Fruit fly (Drosophila melanogaster) whole organism, embryonic: ENCODE results near the gene CG10970.
A peak's percentile ranks its signal among the peaks of the same experiment; 100 is the strongest.

ENCODE experiments used
- Atf-2 ChIP-seq: fragments of 200-800 bp; sonication (Bioruptor generic); optimal IDR thresholded peaks from 2 replicates; lab custom pipeline; 2016; ENCODE audit warnings: missing biosample characterization, missing genetic modification characterization
- Atf3 ChIP-seq: fragments of 200-800 bp; sonication (Bioruptor generic); optimal IDR thresholded peaks from 3 replicates; lab custom pipeline; 2016; ENCODE audit warnings: missing biosample characterization, missing genetic modification characterization
- Atf6 ChIP-seq: fragments of 200-800 bp; sonication (Bioruptor generic); IDR thresholded peaks from 2 replicates; pipeline ENCODE4 v1.3.6; 2022; ENCODE audit warnings: missing biosample characterization, missing genetic modification characterization
- B-H2 ChIP-seq: fragments of 200-800 bp; sonication (Bioruptor generic); optimal IDR thresholded peaks from 2 replicates; lab custom pipeline; 2018; ENCODE audit warnings: missing biosample characterization, mild to moderate bottlenecking, missing genetic modification characterization
- CG1024 ChIP-seq: fragments of 200-800 bp; sonication (Bioruptor generic); IDR thresholded peaks from 2 replicates; pipeline ENCODE4 v1.3.6; 2022; ENCODE audit warnings: missing biosample characterization, missing genetic modification characterization
- CG10543 ChIP-seq: fragments of 200-800 bp; sonication (Bioruptor generic); optimal IDR thresholded peaks from 3 replicates; lab custom pipeline; 2017; ENCODE audit warnings: missing biosample characterization, mild to moderate bottlenecking, missing genetic modification characterization, moderate library complexity
- CG10654 ChIP-seq: fragments of 200-800 bp; sonication (Bioruptor generic); optimal IDR thresholded peaks from 2 replicates; lab custom pipeline; 2016; ENCODE audit warnings: missing biosample characterization, missing genetic modification characterization
- CG10979 ChIP-seq: fragments of 200-800 bp; sonication (Bioruptor generic); optimal IDR thresholded peaks from 2 replicates; lab custom pipeline; 2018; ENCODE audit warnings: missing biosample characterization, mild to moderate bottlenecking, missing genetic modification characterization, moderate library complexity
- CG11456 ChIP-seq: fragments of 200-800 bp; sonication (Bioruptor generic); IDR thresholded peaks from 3 replicates; pipeline ENCODE4 v1.3.6; 2022; ENCODE audit warnings: missing biosample characterization, missing genetic modification characterization
- CG11504 ChIP-seq: fragments of 200-800 bp; sonication (Bioruptor generic); optimal IDR thresholded peaks from 3 replicates; lab custom pipeline; 2019; ENCODE audit warnings: missing biosample characterization, mild to moderate bottlenecking, missing genetic modification characterization, moderate library complexity
- CG12391 ChIP-seq: fragments of 200-800 bp; sonication (Bioruptor generic); optimal IDR thresholded peaks from 3 replicates; lab custom pipeline; 2018; ENCODE audit warnings: missing biosample characterization, mild to moderate bottlenecking, missing genetic modification characterization, moderate library complexity
- CG13624 ChIP-seq: fragments of 200-800 bp; sonication (Bioruptor generic); optimal IDR thresholded peaks from 2 replicates; lab custom pipeline; 2016; ENCODE audit warnings: missing biosample characterization, missing genetic modification characterization
- CG14965 ChIP-seq: fragments of 200-800 bp; sonication (Bioruptor generic); optimal IDR thresholded peaks from 2 replicates; lab custom pipeline; 2016; ENCODE audit warnings: missing biosample characterization, missing genetic modification characterization, borderline replicate concordance
- CG15479 ChIP-seq: fragments of 200-800 bp; sonication (Bioruptor generic); optimal IDR thresholded peaks from 3 replicates; lab custom pipeline; 2019; ENCODE audit warnings: missing biosample characterization, mild to moderate bottlenecking, missing genetic modification characterization, moderate library complexity
- CG15696 ChIP-seq: fragments of 200-800 bp; sonication (Bioruptor generic); optimal IDR thresholded peaks from 2 replicates; lab custom pipeline; 2019; ENCODE audit warnings: missing biosample characterization, mild to moderate bottlenecking, missing genetic modification characterization, moderate library complexity
- CG16815 ChIP-seq: fragments of 200-800 bp; sonication (Bioruptor generic); optimal IDR thresholded peaks from 3 replicates; lab custom pipeline; 2017; ENCODE audit warnings: missing biosample characterization, mild to moderate bottlenecking, missing genetic modification characterization
- CG17328 ChIP-seq: fragments of 200-800 bp; sonication (Bioruptor generic); IDR thresholded peaks from 2 replicates; pipeline ENCODE4 v1.3.6; 2022; ENCODE audit warnings: missing biosample characterization, missing genetic modification characterization
- CG17829 ChIP-seq: fragments of 200-800 bp; optimal IDR thresholded peaks from 2 replicates; lab custom pipeline; 2019; ENCODE audit warnings: missing biosample characterization, mild to moderate bottlenecking, missing genetic modification characterization, moderate library complexity
- CG3065 ChIP-seq: fragments of 200-800 bp; sonication (Bioruptor generic); optimal IDR thresholded peaks from 2 replicates; lab custom pipeline; 2016; ENCODE audit warnings: missing biosample characterization, missing genetic modification characterization
- CG32772 ChIP-seq: fragments of 200-800 bp; sonication (Bioruptor generic); IDR thresholded peaks from 2 replicates; pipeline ENCODE4 v1.3.6; 2022; ENCODE audit warnings: missing biosample characterization, missing genetic modification characterization
- CG3995 ChIP-seq: fragments of 200-800 bp; sonication (Bioruptor generic); optimal IDR thresholded peaks from 3 replicates; lab custom pipeline; 2016; ENCODE audit warnings: missing biosample characterization, missing genetic modification characterization
- CG5180 ChIP-seq: fragments of 200-800 bp; sonication (Bioruptor generic); optimal IDR thresholded peaks from 3 replicates; lab custom pipeline; 2017; ENCODE audit warnings: missing biosample characterization, missing genetic modification characterization, mild to moderate bottlenecking, moderate library complexity, missing genetic modification reagents
- CG9727 ChIP-seq: fragments of 200-800 bp; sonication (Bioruptor generic); optimal IDR thresholded peaks from 3 replicates; lab custom pipeline; 2017; ENCODE audit warnings: missing biosample characterization, mild to moderate bottlenecking, missing genetic modification characterization
- Dip2 ChIP-seq: fragments of 200-800 bp; sonication (Bioruptor generic); IDR thresholded peaks from 2 replicates; pipeline ENCODE4 v1.3.6; 2022; ENCODE audit warnings: missing biosample characterization, missing genetic modification characterization
- Doc2 ChIP-seq: fragments of 200-800 bp; sonication (Bioruptor generic); IDR thresholded peaks from 2 replicates; pipeline ENCODE4 v1.3.6; 2022; ENCODE audit warnings: missing biosample characterization, missing genetic modification characterization
- E2f1 ChIP-seq: fragments of 200-800 bp; sonication (Bioruptor generic); IDR thresholded peaks from 2 replicates; pipeline ENCODE4 v1.3.6; 2022; ENCODE audit warnings: missing biosample characterization, missing genetic modification characterization
- Gsc ChIP-seq: fragments of 200-800 bp; sonication (Bioruptor generic); IDR thresholded peaks from 2 replicates; pipeline ENCODE4 v1.3.6; 2022; ENCODE audit warnings: missing biosample characterization, missing genetic modification characterization
- Hmx ChIP-seq: fragments of 200-800 bp; sonication (Bioruptor generic); optimal IDR thresholded peaks from 2 replicates; lab custom pipeline; 2016; ENCODE audit warnings: missing biosample characterization, missing genetic modification characterization
- MBD-R2 ChIP-seq: fragments of 200-800 bp; sonication (Bioruptor generic); IDR thresholded peaks from 2 replicates; pipeline ENCODE4 v1.3.6; 2022; ENCODE audit warnings: missing biosample characterization, missing genetic modification characterization
- NC2α ChIP-seq: fragments of 200-800 bp; sonication (Bioruptor generic); optimal IDR thresholded peaks from 2 replicates; lab custom pipeline; 2016; ENCODE audit warnings: missing biosample characterization, missing genetic modification characterization
- Side ChIP-seq: fragments of 200-800 bp; sonication (Bioruptor generic); optimal IDR thresholded peaks from 2 replicates; lab custom pipeline; 2016; ENCODE audit warnings: missing biosample characterization, missing genetic modification characterization
- al ChIP-seq: fragments of 200-800 bp; sonication (Bioruptor generic); IDR thresholded peaks from 2 replicates; pipeline ENCODE4 v1.3.6; 2022; ENCODE audit warnings: missing biosample characterization, missing genetic modification characterization
- amos ChIP-seq: fragments of 200-800 bp; sonication (Bioruptor generic); IDR thresholded peaks from 2 replicates; pipeline ENCODE4 v1.3.6; 2022; ENCODE audit warnings: missing biosample characterization, missing genetic modification characterization; ENCODE audit not compliant: partially characterized antibody
- ara ChIP-seq: fragments of 200-800 bp; sonication (Bioruptor generic); IDR thresholded peaks from 2 replicates; pipeline ENCODE4 v1.3.6; 2022; ENCODE audit warnings: missing biosample characterization, missing genetic modification characterization
- br ChIP-seq: fragments of >200 bp; optimal IDR thresholded peaks from 2 replicates; lab custom pipeline; 2017
- chm ChIP-seq: fragments of 200-800 bp; sonication (Bioruptor generic); IDR thresholded peaks from 2 replicates; pipeline ENCODE4 v1.3.6; 2022; ENCODE audit warnings: missing biosample characterization, missing genetic modification characterization
- ci ChIP-seq: fragments of 200-800 bp; sonication (Bioruptor generic); IDR thresholded peaks from 3 replicates; pipeline ENCODE4 v1.3.6; 2022; ENCODE audit warnings: missing biosample characterization, missing genetic modification characterization
- crol ChIP-seq: fragments of 200-800 bp; sonication (Bioruptor generic); IDR thresholded peaks from 2 replicates; pipeline ENCODE4 v1.3.6; 2022; ENCODE audit warnings: missing biosample characterization, missing genetic modification characterization
- dan ChIP-seq: fragments of 200-800 bp; sonication (Bioruptor generic); IDR thresholded peaks from 2 replicates; pipeline ENCODE4 v1.3.6; 2022; ENCODE audit warnings: missing biosample characterization, missing genetic modification characterization
- emc ChIP-seq: fragments of 200-800 bp; sonication (Bioruptor generic); optimal IDR thresholded peaks from 2 replicates; lab custom pipeline; 2016; ENCODE audit warnings: missing biosample characterization, missing genetic modification characterization
- fd64A ChIP-seq: fragments of 200-800 bp; sonication (Bioruptor generic); optimal IDR thresholded peaks from 3 replicates; lab custom pipeline; 2018; ENCODE audit warnings: missing biosample characterization, mild to moderate bottlenecking, missing genetic modification characterization
- gsb ChIP-seq: fragments of 200-800 bp; sonication (Bioruptor generic); IDR thresholded peaks from 2 replicates; pipeline ENCODE4 v1.3.6; 2022; ENCODE audit warnings: missing biosample characterization, missing genetic modification characterization
- gsb-n ChIP-seq: fragments of 200-800 bp; sonication (Bioruptor generic); optimal IDR thresholded peaks from 3 replicates; lab custom pipeline; 2018; ENCODE audit warnings: missing biosample characterization, mild to moderate bottlenecking, missing genetic modification characterization
- h ChIP-seq: fragments of >200 bp; optimal IDR thresholded peaks from 2 replicates; lab custom pipeline; 2017
- hkb ChIP-seq, 2 experiments: fragments of 200-800 bp in 1 of 2; fragments of >200 bp in 1 of 2; sonication (Bioruptor generic) in 1 of 2; IDR thresholded peaks in 1 of 2; optimal IDR thresholded peaks in 1 of 2; 2 replicates each; pipeline versions ENCODE4 v1.3.6 to Lab custom; 2017 to 2022; ENCODE audit warnings: missing biosample characterization in 1 of 2, missing genetic modification characterization in 1 of 2
- knrl ChIP-seq: fragments of 200-800 bp; sonication (Bioruptor generic); IDR thresholded peaks from 3 replicates; pipeline ENCODE4 v1.3.6; 2022; ENCODE audit warnings: missing biosample characterization, missing genetic modification characterization; ENCODE audit not compliant: partially characterized antibody
- lilli ChIP-seq: fragments of 200-800 bp; sonication (Bioruptor generic); optimal IDR thresholded peaks from 3 replicates; lab custom pipeline; 2016; ENCODE audit warnings: missing biosample characterization, missing genetic modification characterization
- lola ChIP-seq, 3 experiments: fragments of >200 bp in 2 of 3; fragments of 200-800 bp in 1 of 3; sonication (Bioruptor generic) in 1 of 3; optimal IDR thresholded peaks; 2 replicates each; lab custom pipeline; 2017 to 2019; ENCODE audit warnings: missing biosample characterization in 3 of 3, missing genetic modification characterization in 3 of 3, mild to moderate bottlenecking in 1 of 3, moderate library complexity in 1 of 3
- nerfin-2 ChIP-seq: fragments of 200-800 bp; sonication (Bioruptor generic); IDR thresholded peaks from 2 replicates; pipeline ENCODE4 v1.3.6; 2022; ENCODE audit warnings: missing biosample characterization, missing genetic modification characterization; ENCODE audit not compliant: partially characterized antibody
- org-1 ChIP-seq: fragments of 200-800 bp; sonication (Bioruptor generic); optimal IDR thresholded peaks from 2 replicates; lab custom pipeline; 2017; ENCODE audit warnings: missing biosample characterization, missing genetic modification characterization
- pb ChIP-seq: fragments of 200-800 bp; sonication (Bioruptor generic); optimal IDR thresholded peaks from 3 replicates; lab custom pipeline; 2016; ENCODE audit warnings: missing biosample characterization, missing genetic modification characterization
- schlank ChIP-seq: fragments of 200-800 bp; sonication (Bioruptor generic); optimal IDR thresholded peaks from 2 replicates; lab custom pipeline; 2018; ENCODE audit warnings: missing biosample characterization, mild to moderate bottlenecking, missing genetic modification characterization
- sim ChIP-seq: fragments of 200-800 bp; sonication (Bioruptor generic); IDR thresholded peaks from 2 replicates; pipeline ENCODE4 v1.3.6; 2022; ENCODE audit warnings: missing biosample characterization, missing genetic modification characterization

Gene CG10970

dm6 chrX:9082600-9082999, 11.4 kb upstream of the CG10970 start, which contains the start of gene APC4 (continued):
- no peak for TF ChIP-seq Gsc (GFP tag; lab: Robert Waterston, UW)
- no peak for TF ChIP-seq org-1 (GFP tag; lab: Kevin White, UChicago)
- peak in 1 of 3 experiments; percentile 48 for TF ChIP-seq lola (GFP tag; optimal IDR thresholded peaks at IDR 0.05; lab: Kevin White, UChicago)
- TF ChIP-seq CG1024 (GFP tag; lab: Robert Waterston, UW): no peak
- no peak for TF ChIP-seq CG5180 (GFP tag; lab: Kevin White, UChicago)
- no peak for TF ChIP-seq CG17328 (GFP tag; lab: Robert Waterston, UW)
- peak; percentile 9 for TF ChIP-seq Atf-2 (GFP tag; lab: Kevin White, UChicago)
- TF ChIP-seq Dip2 (GFP tag; lab: Robert Waterston, UW): no peak
- peak; percentile 12 for TF ChIP-seq CG10979
- TF ChIP-seq CG3065: no peak
- TF ChIP-seq MBD-R2: no peak
- no peak for TF ChIP-seq amos
- no peak for TF ChIP-seq emc (GFP tag; lab: Kevin White, UChicago)
- TF ChIP-seq E2f1 (GFP tag; lab: Robert Waterston, UW): no peak
- TF ChIP-seq CG14965: no peak
- TF ChIP-seq gsb (GFP tag; lab: Robert Waterston, UW): no peak
- no peak for TF ChIP-seq Doc2 (GFP tag; lab: Robert Waterston, UW)
- no peak for TF ChIP-seq CG15479 (GFP tag; lab: Kevin White, UChicago)
- no peak for TF ChIP-seq CG11504 (tag; lab: Kevin White, UChicago)
- TF ChIP-seq CG11456 (GFP tag; lab: Robert Waterston, UW): no peak
- no peak for TF ChIP-seq pb
- no peak for TF ChIP-seq al (GFP tag; lab: Robert Waterston, UW)
- no peak for TF ChIP-seq hkb (optimal IDR thresholded peaks at IDR 0.05; lab: Kevin White, UChicago)
- TF ChIP-seq hkb (GFP tag; IDR thresholded peaks at IDR 0.05; lab: Robert Waterston, UW): no peak
- TF ChIP-seq nerfin-2 (GFP tag; lab: Robert Waterston, UW): no peak
- no peak for TF ChIP-seq CG16815 (GFP tag; lab: Kevin White, UChicago)
- peak; percentile 29 for TF ChIP-seq CG15696
- TF ChIP-seq CG3995 (GFP tag; lab: Kevin White, UChicago): no peak
- peak; percentile 39 for TF ChIP-seq lilli (GFP tag; lab: Kevin White, UChicago)
- TF ChIP-seq CG10543 (GFP tag; lab: Kevin White, UChicago): peak; percentile 26
- TF ChIP-seq sim (GFP tag; lab: Robert Waterston, UW): no peak
- no peak for TF ChIP-seq chm (GFP tag; lab: Robert Waterston, UW)
- no peak for TF ChIP-seq Side
- TF ChIP-seq B-H2 (GFP tag; lab: Kevin White, UChicago): no peak
- TF ChIP-seq crol (GFP tag; lab: Robert Waterston, UW): no peak
- TF ChIP-seq Atf6 (GFP tag; lab: Robert Waterston, UW): no peak
- TF ChIP-seq fd64A (GFP tag; lab: Kevin White, UChicago): no peak
- no peak for TF ChIP-seq ara (GFP tag; lab: Robert Waterston, UW)
- TF ChIP-seq h: no peak
- no peak for TF ChIP-seq knrl (GFP tag; lab: Robert Waterston, UW)
- peak; percentile 6 for TF ChIP-seq CG9727 (GFP tag; lab: Kevin White, UChicago)
- TF ChIP-seq Atf3: no peak
- no peak for TF ChIP-seq br (lab: Kevin White, UChicago)
- no peak for TF ChIP-seq dan
- peak; percentile 56 for TF ChIP-seq CG12391 (tag; lab: Kevin White, UChicago)
- no peak for TF ChIP-seq gsb-n (tag; lab: Kevin White, UChicago)
- TF ChIP-seq NC2α: no peak
- no peak for TF ChIP-seq schlank (tag; lab: Kevin White, UChicago)
- no peak for TF ChIP-seq CG32772
- no peak for TF ChIP-seq Hmx (GFP tag; lab: Kevin White, UChicago)
- TF ChIP-seq CG10654: no peak
- TF ChIP-seq CG13624: peak; percentile 27
- TF ChIP-seq ci (GFP tag; lab: Robert Waterston, UW): no peak
- peak; percentile 14 for TF ChIP-seq CG17829 (tag; lab: Kevin White, UChicago)
